Fruit fly (Drosophila melanogaster) whole organism, prepupa: ENCODE measurements around the gene Sap30.

ENCODE experiments used
- Blimp-1 ChIP-seq: fragments of 200-800 bp; sonication (Bioruptor generic); optimal IDR thresholded peaks from 3 replicates; lab custom pipeline; 2017; ENCODE audit warnings: missing biosample characterization, missing genetic modification characterization, mild to moderate bottlenecking, moderate library complexity, missing genetic modification reagents
- CG10631 ChIP-seq: fragments of 200-800 bp; sonication (Bioruptor generic); optimal IDR thresholded peaks from 2 replicates; lab custom pipeline; 2016; ENCODE audit warnings: missing biosample characterization, missing genetic modification characterization
- CG10669 ChIP-seq: fragments of 200-800 bp; sonication (Bioruptor generic); optimal IDR thresholded peaks from 3 replicates; lab custom pipeline; 2018; ENCODE audit warnings: missing biosample characterization, mild to moderate bottlenecking, missing genetic modification characterization, moderate library complexity
- CG11294 ChIP-seq: fragments of 200-800 bp; sonication (Bioruptor generic); IDR thresholded peaks from 2 replicates; pipeline ENCODE4 v1.3.6; 2022; ENCODE audit warnings: missing biosample characterization, missing genetic modification characterization
- CG11762 ChIP-seq: fragments of 200-800 bp; sonication (Bioruptor generic); optimal IDR thresholded peaks from 3 replicates; lab custom pipeline; 2016; ENCODE audit warnings: missing biosample characterization, missing genetic modification characterization; ENCODE audit not compliant: insufficient read depth
- CG11902 ChIP-seq: fragments of 200-800 bp; sonication (Bioruptor generic); optimal IDR thresholded peaks from 3 replicates; lab custom pipeline; 2016; ENCODE audit warnings: missing biosample characterization, missing genetic modification characterization
- CG15336 ChIP-seq: fragments of 200-800 bp; sonication (Bioruptor generic); IDR thresholded peaks from 2 replicates; pipeline ENCODE4 v1.3.6; 2022; ENCODE audit warnings: missing biosample characterization, missing genetic modification characterization
- CG1621 ChIP-seq: fragments of 200-800 bp; sonication (Bioruptor generic); optimal IDR thresholded peaks from 3 replicates; lab custom pipeline; 2018; ENCODE audit warnings: missing biosample characterization, mild to moderate bottlenecking, missing genetic modification characterization
- CG16779 ChIP-seq: fragments of 200-800 bp; sonication (Bioruptor generic); optimal IDR thresholded peaks from 3 replicates; lab custom pipeline; 2017; ENCODE audit warnings: missing biosample characterization, mild to moderate bottlenecking, missing genetic modification characterization
- CG3032 ChIP-seq: fragments of 200-800 bp; optimal IDR thresholded peaks from 2 replicates; lab custom pipeline; 2019; ENCODE audit warnings: missing biosample characterization, mild to moderate bottlenecking, missing genetic modification characterization, moderate library complexity
- CG32006 ChIP-seq: fragments of 200-800 bp; sonication (Bioruptor generic); optimal IDR thresholded peaks from 3 replicates; lab custom pipeline; 2017; ENCODE audit warnings: missing biosample characterization, mild to moderate bottlenecking, missing genetic modification characterization
- CG34406 ChIP-seq: fragments of 200-800 bp; sonication (Bioruptor generic); optimal IDR thresholded peaks from 3 replicates; lab custom pipeline; 2016; ENCODE audit warnings: missing biosample characterization, missing genetic modification characterization
- CG3919 ChIP-seq: fragments of 200-800 bp; sonication (Bioruptor generic); optimal IDR thresholded peaks from 3 replicates; lab custom pipeline; 2016; ENCODE audit warnings: missing biosample characterization, missing genetic modification characterization
- CG4318 ChIP-seq: fragments of 200-800 bp; sonication (Bioruptor generic); optimal IDR thresholded peaks from 3 replicates; lab custom pipeline; 2017; ENCODE audit warnings: missing biosample characterization, mild to moderate bottlenecking, missing genetic modification characterization
- CG6163 ChIP-seq: fragments of 200-800 bp; sonication (Bioruptor generic); IDR thresholded peaks from 3 replicates; pipeline ENCODE4 v1.3.6; 2022; ENCODE audit warnings: missing biosample characterization, missing genetic modification characterization
- CG6792 ChIP-seq: fragments of 200-800 bp; sonication (Bioruptor generic); optimal IDR thresholded peaks from 3 replicates; lab custom pipeline; 2016; ENCODE audit warnings: missing biosample characterization, missing genetic modification characterization
- CG6854 ChIP-seq: fragments of 200-800 bp; sonication (Bioruptor generic); optimal IDR thresholded peaks from 2 replicates; lab custom pipeline; 2017; ENCODE audit warnings: missing biosample characterization, mild to moderate bottlenecking, missing genetic modification characterization
- CG8119 ChIP-seq: fragments of 200-800 bp; sonication (Bioruptor generic); IDR thresholded peaks from 3 replicates; pipeline ENCODE4 v1.3.6; 2022; ENCODE audit warnings: missing biosample characterization, missing genetic modification characterization
- CG8319 ChIP-seq: fragments of 200-800 bp; sonication (Bioruptor generic); optimal IDR thresholded peaks from 3 replicates; lab custom pipeline; 2016; ENCODE audit warnings: missing biosample characterization, missing genetic modification characterization
- CG8632 ChIP-seq: fragments of 200-800 bp; sonication (Bioruptor generic); optimal IDR thresholded peaks from 3 replicates; lab custom pipeline; 2016; ENCODE audit warnings: missing biosample characterization, missing genetic modification characterization
- CG9139 ChIP-seq: fragments of 200-800 bp; sonication (Bioruptor generic); optimal IDR thresholded peaks from 3 replicates; lab custom pipeline; 2017; ENCODE audit warnings: missing biosample characterization, mild to moderate bottlenecking, missing genetic modification characterization
- Eip75B ChIP-seq: fragments of 200-800 bp; sonication (Bioruptor generic); optimal IDR thresholded peaks from 3 replicates; lab custom pipeline; 2016; ENCODE audit warnings: missing biosample characterization, missing genetic modification characterization
- Eip78C ChIP-seq: fragments of 200-800 bp; sonication (Bioruptor generic); peaks from one replicate; lab custom pipeline; 2016; ENCODE audit warnings: missing biosample characterization, missing genetic modification characterization
- Eip93F ChIP-seq: fragments of 200-800 bp; sonication (Bioruptor generic); optimal IDR thresholded peaks from 2 replicates; lab custom pipeline; 2016; ENCODE audit warnings: missing biosample characterization, mild to moderate bottlenecking, missing genetic modification characterization
- Ets96B ChIP-seq: fragments of 200-800 bp; optimal IDR thresholded peaks from 2 replicates; lab custom pipeline; 2019; ENCODE audit warnings: missing biosample characterization, mild to moderate bottlenecking, missing genetic modification characterization, moderate library complexity
- Gug ChIP-seq: fragments of 200-800 bp; sonication (Bioruptor generic); IDR thresholded peaks from 2 replicates; pipeline ENCODE4 v1.3.6; 2022; ENCODE audit warnings: missing biosample characterization, missing genetic modification characterization
- Hr38 ChIP-seq: sonication (Bioruptor generic); optimal IDR thresholded peaks from 2 replicates; lab custom pipeline; 2016; ENCODE audit warnings: missing biosample characterization, missing genetic modification characterization
- Hr39 ChIP-seq: fragments of 200-800 bp; sonication (Bioruptor generic); optimal IDR thresholded peaks from 2 replicates; lab custom pipeline; 2016; ENCODE audit warnings: missing biosample characterization, missing genetic modification characterization
- Hr4 ChIP-seq: fragments of 200-800 bp; sonication (Bioruptor generic); optimal IDR thresholded peaks from 3 replicates; lab custom pipeline; 2016; ENCODE audit warnings: missing biosample characterization, missing genetic modification characterization
- Lpt ChIP-seq: fragments of 200-800 bp; sonication (Bioruptor generic); optimal IDR thresholded peaks from 3 replicates; lab custom pipeline; 2016; ENCODE audit warnings: missing biosample characterization, missing genetic modification characterization
- OdsH ChIP-seq: fragments of 200-800 bp; sonication (Bioruptor generic); optimal IDR thresholded peaks from 3 replicates; lab custom pipeline; 2016; ENCODE audit warnings: missing biosample characterization, missing genetic modification characterization
- Smox ChIP-seq: fragments of 200-800 bp; sonication (Bioruptor generic); optimal IDR thresholded peaks from 3 replicates; lab custom pipeline; 2016; ENCODE audit warnings: missing biosample characterization, missing genetic modification characterization
- Sox14 ChIP-seq: fragments of 200-800 bp; sonication (Bioruptor generic); optimal IDR thresholded peaks from 3 replicates; lab custom pipeline; 2016; ENCODE audit warnings: missing biosample characterization, missing genetic modification characterization
- Sox15 ChIP-seq: fragments of 200-800 bp; sonication (Bioruptor generic); optimal IDR thresholded peaks from 3 replicates; lab custom pipeline; 2016; ENCODE audit warnings: missing biosample characterization, missing genetic modification characterization
- acj6 ChIP-seq: fragments of 200-800 bp; sonication (Bioruptor generic); optimal IDR thresholded peaks from 3 replicates; lab custom pipeline; 2016; ENCODE audit warnings: missing biosample characterization, missing genetic modification characterization
- cyc ChIP-seq: fragments of 200-800 bp; sonication (Bioruptor generic); optimal IDR thresholded peaks from 3 replicates; lab custom pipeline; 2016; ENCODE audit warnings: missing biosample characterization, missing genetic modification characterization
- dac ChIP-seq: fragments of 200-800 bp; sonication (Bioruptor generic); optimal IDR thresholded peaks from 2 replicates; lab custom pipeline; 2017; ENCODE audit warnings: missing biosample characterization, mild to moderate bottlenecking, missing genetic modification characterization
- dsx ChIP-seq: fragments of 200-800 bp; optimal IDR thresholded peaks from 3 replicates; lab custom pipeline; 2019; ENCODE audit warnings: missing biosample characterization, mild to moderate bottlenecking, missing genetic modification characterization, moderate library complexity; ENCODE audit not compliant: poor library complexity, severe bottlenecking
- eg ChIP-seq: fragments of 200-800 bp; sonication (Bioruptor generic); IDR thresholded peaks from 3 replicates; pipeline ENCODE4 v1.3.6; 2022; ENCODE audit warnings: missing biosample characterization, missing genetic modification characterization
- esn ChIP-seq: fragments of 200-800 bp; sonication (Bioruptor generic); optimal IDR thresholded peaks from 2 replicates; lab custom pipeline; 2016; ENCODE audit warnings: missing biosample characterization, mild to moderate bottlenecking, missing genetic modification characterization, moderate library complexity
- fd59A ChIP-seq: fragments of 200-800 bp; sonication (Bioruptor generic); optimal IDR thresholded peaks from 2 replicates; lab custom pipeline; 2017; ENCODE audit warnings: missing biosample characterization, mild to moderate bottlenecking, missing genetic modification characterization, missing genetic modification reagents
- fd85E ChIP-seq: fragments of 200-800 bp; sonication (Bioruptor generic); optimal IDR thresholded peaks from 3 replicates; lab custom pipeline; 2016; ENCODE audit warnings: missing biosample characterization, missing genetic modification characterization
- fkh ChIP-seq: fragments of 200-800 bp; sonication (Bioruptor generic); optimal IDR thresholded peaks from 3 replicates; lab custom pipeline; 2017; ENCODE audit warnings: missing biosample characterization, mild to moderate bottlenecking, missing genetic modification characterization, moderate library complexity
- lz ChIP-seq: fragments of 200-800 bp; sonication (Bioruptor generic); optimal IDR thresholded peaks from 3 replicates; lab custom pipeline; 2016; ENCODE audit warnings: missing biosample characterization, missing genetic modification characterization
- net ChIP-seq: fragments of 200-800 bp; sonication (Bioruptor generic); optimal IDR thresholded peaks from 3 replicates; lab custom pipeline; 2016; ENCODE audit warnings: missing biosample characterization, missing genetic modification characterization
- salr ChIP-seq, 2 experiments: fragments of 200-800 bp; sonication (Bioruptor generic); optimal IDR thresholded peaks; 3 replicates each; lab custom pipeline; 2016 to 2018; ENCODE audit warnings: missing biosample characterization in 2 of 2, missing genetic modification characterization in 2 of 2, mild to moderate bottlenecking in 1 of 2
- spab ChIP-seq: fragments of 200-800 bp; sonication (Bioruptor generic); optimal IDR thresholded peaks from 2 replicates; lab custom pipeline; 2017; ENCODE audit warnings: missing biosample characterization, mild to moderate bottlenecking, missing genetic modification characterization, missing genetic modification reagents
- svp ChIP-seq: fragments of 200-800 bp; sonication (Bioruptor generic); peaks from one replicate; lab custom pipeline; 2016; ENCODE audit warnings: missing biosample characterization, missing genetic modification characterization
- topi ChIP-seq: fragments of 200-800 bp; sonication (Bioruptor generic); optimal IDR thresholded peaks from 3 replicates; lab custom pipeline; 2016; ENCODE audit warnings: missing biosample characterization, missing genetic modification characterization

The Sap30 gene

dm6 chrX:16781055-16781454, 6.0 kb upstream of the Sap30 start (continued):
- TF ChIP-seq salr (GFP tag; optimal IDR thresholded peaks at IDR 0.05; lab: Kevin White, UChicago) (no peak), Eip93F (GFP tag; lab: Kevin White, UChicago) (no peak), fkh (GFP tag; lab: Kevin White, UChicago) (no peak), Lpt (no peak)

dm6 chrX:16782175-16782916, 4.7 kb upstream of the Sap30 start:
- TF ChIP-seq dac (GFP tag; lab: Kevin White, UChicago) (peak; percentile 18), Sox15 (GFP tag; lab: Kevin White, UChicago) (no peak), Ets96B (tag; lab: Kevin White, UChicago) (no peak), CG3032 (tag; lab: Kevin White, UChicago) (peak; percentile 5), CG6163 (GFP tag; lab: Robert Waterston, UW) (peak; percentile 75), topi (GFP tag; lab: Kevin White, UChicago) (no peak), Eip78C (peak; percentile 76), CG15336 (GFP tag; lab: Robert Waterston, UW) (peak; percentile 71), acj6 (GFP tag; lab: Kevin White, UChicago) (peak; percentile 50), Sox14 (GFP tag; lab: Kevin White, UChicago) (peak; percentile 14), CG11902 (GFP tag; lab: Kevin White, UChicago) (no peak), CG34406 (GFP tag; lab: Kevin White, UChicago) (no peak), CG9139 (GFP tag; lab: Kevin White, UChicago) (no peak), OdsH (GFP tag; lab: Kevin White, UChicago) (peak; percentile 60), CG10631 (GFP tag; lab: Kevin White, UChicago) (peak; percentile 5), CG32006 (GFP tag; lab: Kevin White, UChicago) (peak; percentile 64), Eip93F (GFP tag; lab: Kevin White, UChicago) (no peak), salr (GFP tag; optimal IDR thresholded peaks at IDR 0.05; lab: Kevin White, UChicago) (peak in 1 of 2 experiments; percentile 59), net (peak; percentile 51), CG6854 (no peak), CG16779 (tag; lab: Kevin White, UChicago) (no peak), eg (peak; percentile 72), fd85E (GFP tag; lab: Kevin White, UChicago) (no peak), Blimp-1 (no peak), Hr39 (GFP tag; lab: Kevin White, UChicago) (no peak), Smox (no peak), CG10669 (GFP tag; lab: Kevin White, UChicago) (peak; percentile 22), fkh (GFP tag; lab: Kevin White, UChicago) (peak; percentile 55), svp (GFP tag; lab: Kevin White, UChicago) (no peak), CG11762 (GFP tag; lab: Kevin White, UChicago) (peak; percentile 52), CG8632 (no peak), CG8319 (GFP tag; lab: Kevin White, UChicago) (no peak), CG3919 (GFP tag; lab: Kevin White, UChicago) (peak; percentile 31), CG11294 (peak; percentile 43; the same call in 1 of the 2 replicates), spab (GFP tag; lab: Kevin White, UChicago) (no peak), Hr38 (GFP tag; lab: Kevin White, UChicago) (no peak), lz (GFP tag; lab: Kevin White, UChicago) (no peak), CG1621 (tag; lab: Kevin White, UChicago) (no peak), fd59A (no peak), Eip75B (GFP tag; lab: Kevin White, UChicago) (no peak), Hr4 (GFP tag; lab: Kevin White, UChicago) (peak; percentile 68), esn (GFP tag; lab: Kevin White, UChicago) (peak; percentile 7), cyc (GFP tag; lab: Kevin White, UChicago) (peak; percentile 6), CG6792 (GFP tag; lab: Kevin White, UChicago) (peak; percentile 20), Gug (GFP tag; lab: Robert Waterston, UW) (peak; percentile 53; the same call in 1 of the 2 replicates), CG8119 (GFP tag; lab: Robert Waterston, UW) (peak; percentile 65), CG4318 (no peak), dsx (no peak)
